Worm (Caenorhabditis elegans): Measurements from ENCODE around the gene clec-264.

DNA sequence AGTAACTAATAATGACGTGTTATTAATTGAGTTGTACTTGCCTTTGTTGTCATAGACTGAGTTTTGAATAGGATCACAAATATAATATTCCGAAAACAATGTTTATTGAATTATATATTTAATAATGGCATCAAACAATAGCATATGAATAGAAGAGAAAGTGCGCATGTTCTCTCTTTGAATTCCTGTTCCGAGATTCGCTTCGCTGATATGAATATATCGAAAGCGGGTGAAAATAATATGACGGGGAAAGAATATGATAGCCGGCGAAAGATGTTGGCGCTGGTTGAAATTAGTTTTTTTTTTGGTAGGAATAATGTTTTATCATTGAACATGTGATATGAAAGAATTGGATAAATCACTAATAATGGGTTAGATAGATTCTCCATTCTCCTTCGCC is 30.5 kb downstream of the clec-264 start, which contains the start of gene T03D8.6:
- no peak for TF ChIP-seq flt-1 (GFP tag; IDR thresholded peaks at IDR 0.05)
- TF ChIP-seq ztf-23 (GFP tag; IDR thresholded peaks at IDR 0.05) = no peak
- no peak for TF ChIP-seq cog-1 (tag; optimal IDR thresholded peaks at IDR 0.05)
